Fruit fly (Drosophila melanogaster) whole organism, embryonic: ENCODE measurements around the gene gig.

Source experiments
- Abd-B ChIP-seq: fragments of 200-800 bp; sonication (Bioruptor generic); optimal IDR thresholded peaks from 2 replicates; lab custom pipeline; 2018; ENCODE audit warnings: missing biosample characterization, mild to moderate bottlenecking, missing genetic modification characterization, moderate library complexity
- Adf1 ChIP-seq: fragments of 200-800 bp; sonication (Bioruptor generic); IDR thresholded peaks from 2 replicates; pipeline ENCODE4 v1.3.6; 2022; ENCODE audit warnings: missing biosample characterization, missing genetic modification characterization
- Bdp1 ChIP-seq: fragments of 200-800 bp; sonication (Bioruptor generic); optimal IDR thresholded peaks from 3 replicates; lab custom pipeline; 2016; ENCODE audit warnings: missing biosample characterization, missing genetic modification characterization
- CG10565 ChIP-seq: fragments of 200-800 bp; sonication (Bioruptor generic); optimal IDR thresholded peaks from 3 replicates; lab custom pipeline; 2016; ENCODE audit warnings: missing biosample characterization, mild to moderate bottlenecking, missing genetic modification characterization
- CG12071 ChIP-seq: fragments of 200-800 bp; sonication (Bioruptor generic); optimal IDR thresholded peaks from 3 replicates; lab custom pipeline; 2018; ENCODE audit warnings: missing biosample characterization, mild to moderate bottlenecking, missing genetic modification characterization
- CG13287 ChIP-seq: fragments of 200-800 bp; sonication (Bioruptor generic); IDR thresholded peaks from 2 replicates; pipeline ENCODE4 v1.3.6; 2022; ENCODE audit warnings: missing biosample characterization, missing genetic modification characterization; ENCODE audit not compliant: partially characterized antibody
- CG13296 ChIP-seq: fragments of 200-800 bp; sonication (Bioruptor generic); optimal IDR thresholded peaks from 3 replicates; lab custom pipeline; 2018; ENCODE audit warnings: missing biosample characterization, mild to moderate bottlenecking, missing genetic modification characterization
- CG13775 ChIP-seq: fragments of 200-800 bp; sonication (Bioruptor generic); optimal IDR thresholded peaks from 3 replicates; lab custom pipeline; 2017; ENCODE audit warnings: missing biosample characterization, mild to moderate bottlenecking, missing genetic modification characterization
- CG13894 ChIP-seq: fragments of 200-800 bp; sonication (Bioruptor generic); optimal IDR thresholded peaks from 3 replicates; lab custom pipeline; 2018; ENCODE audit warnings: missing biosample characterization, mild to moderate bottlenecking, missing genetic modification characterization, moderate library complexity
- CG1603 ChIP-seq: fragments of 200-800 bp; sonication (Bioruptor generic); optimal IDR thresholded peaks from 2 replicates; lab custom pipeline; 2019; ENCODE audit warnings: missing biosample characterization, mild to moderate bottlenecking, missing genetic modification characterization, moderate library complexity
- CG16863 ChIP-seq: fragments of 200-800 bp; sonication (Bioruptor generic); optimal IDR thresholded peaks from 3 replicates; lab custom pipeline; 2016; ENCODE audit warnings: missing biosample characterization, missing genetic modification characterization
- CG18619 ChIP-seq: fragments of 200-800 bp; sonication (Bioruptor generic); optimal IDR thresholded peaks from 3 replicates; lab custom pipeline; 2017; ENCODE audit warnings: missing biosample characterization, mild to moderate bottlenecking, missing genetic modification characterization
- CG2116 ChIP-seq: fragments of 200-800 bp; sonication (Bioruptor generic); optimal IDR thresholded peaks from 3 replicates; lab custom pipeline; 2018; ENCODE audit warnings: missing biosample characterization, mild to moderate bottlenecking, missing genetic modification characterization
- CG34376 ChIP-seq: fragments of 200-800 bp; sonication (Bioruptor generic); optimal IDR thresholded peaks from 2 replicates; lab custom pipeline; 2018; ENCODE audit warnings: missing biosample characterization, mild to moderate bottlenecking, missing genetic modification characterization
- CG34422 ChIP-seq: fragments of 200-800 bp; sonication (Bioruptor generic); IDR thresholded peaks from 3 replicates; pipeline ENCODE4 v1.3.6; 2022; ENCODE audit warnings: missing biosample characterization, missing genetic modification characterization
- CG3847 ChIP-seq: fragments of 200-800 bp; sonication (Bioruptor generic); IDR thresholded peaks from 2 replicates; pipeline ENCODE4 v1.3.6; 2022; ENCODE audit warnings: missing biosample characterization, missing genetic modification characterization
- CG42726 ChIP-seq: fragments of 200-800 bp; sonication (Bioruptor generic); IDR thresholded peaks from 2 replicates; pipeline ENCODE4 v1.3.6; 2022; ENCODE audit warnings: missing biosample characterization, missing genetic modification characterization; ENCODE audit not compliant: partially characterized antibody
- CG6175 ChIP-seq: fragments of 200-800 bp; sonication (Bioruptor generic); IDR thresholded peaks from 3 replicates; pipeline ENCODE4 v1.3.6; 2022; ENCODE audit warnings: missing biosample characterization, missing genetic modification characterization
- CG6791 ChIP-seq: fragments of 200-800 bp; sonication (Bioruptor generic); IDR thresholded peaks from 3 replicates; pipeline ENCODE4 v1.3.6; 2022; ENCODE audit warnings: missing biosample characterization, missing genetic modification characterization; ENCODE audit not compliant: partially characterized antibody
- CG6854 ChIP-seq: fragments of 200-800 bp; sonication (Bioruptor generic); optimal IDR thresholded peaks from 3 replicates; lab custom pipeline; 2017; ENCODE audit warnings: missing biosample characterization, mild to moderate bottlenecking, missing genetic modification characterization
- CG8290 ChIP-seq, 3 experiments: fragments of 200-800 bp; sonication (Bioruptor generic); optimal IDR thresholded peaks; 2 replicates each; lab custom pipeline; 2016 to 2019; ENCODE audit warnings: missing biosample characterization in 3 of 3, missing genetic modification characterization in 3 of 3, mild to moderate bottlenecking in 2 of 3, moderate library complexity in 1 of 3
- CG8944 ChIP-seq: fragments of 200-800 bp; sonication (Bioruptor generic); optimal IDR thresholded peaks from 3 replicates; lab custom pipeline; 2016; ENCODE audit warnings: missing biosample characterization, missing genetic modification characterization
- CTCF ChIP-seq: fragments of 200-800 bp; sonication (Bioruptor generic); optimal IDR thresholded peaks from 2 replicates; lab custom pipeline; 2017; ENCODE audit warnings: missing biosample characterization, mild to moderate bottlenecking, missing genetic modification characterization, moderate library complexity
- CkIIα-i1 ChIP-seq: fragments of 200-800 bp; sonication (Bioruptor generic); IDR thresholded peaks from 2 replicates; pipeline ENCODE4 v1.3.6; 2022; ENCODE audit warnings: missing biosample characterization, missing genetic modification characterization
- Dad ChIP-seq: fragments of 200-800 bp; sonication (Bioruptor generic); optimal IDR thresholded peaks from 3 replicates; lab custom pipeline; 2016; ENCODE audit warnings: missing biosample characterization, missing genetic modification characterization
- Dip2 ChIP-seq: fragments of 200-800 bp; sonication (Bioruptor generic); IDR thresholded peaks from 2 replicates; pipeline ENCODE4 v1.3.6; 2022; ENCODE audit warnings: missing biosample characterization, missing genetic modification characterization
- Fer1 ChIP-seq: fragments of 200-800 bp; sonication (Bioruptor generic); optimal IDR thresholded peaks from 2 replicates; lab custom pipeline; 2017; ENCODE audit warnings: missing biosample characterization, mild to moderate bottlenecking, missing genetic modification characterization
- GATAe ChIP-seq: fragments of 200-800 bp; sonication (Bioruptor generic); conservative IDR thresholded peaks from 2 replicates; pipeline ENCODE4 v1.3.6; 2022; ENCODE audit warnings: missing biosample characterization, missing genetic modification characterization
- Hmr ChIP-seq: fragments of 200-800 bp; sonication (Bioruptor generic); optimal IDR thresholded peaks from 3 replicates; lab custom pipeline; 2017; ENCODE audit warnings: mild to moderate bottlenecking, missing biosample characterization, missing genetic modification reagents, missing genetic modification characterization
- Hsf ChIP-seq: fragments of 200-800 bp; sonication (Bioruptor generic); optimal IDR thresholded peaks from 3 replicates; lab custom pipeline; 2016; ENCODE audit warnings: missing biosample characterization, missing genetic modification characterization
- Lpt ChIP-seq: fragments of >200 bp; optimal IDR thresholded peaks from 2 replicates; lab custom pipeline; 2018; ENCODE audit warnings: missing biosample characterization, missing genetic modification characterization
- NFAT ChIP-seq: fragments of 200-800 bp; sonication (Bioruptor generic); IDR thresholded peaks from 2 replicates; pipeline ENCODE4 v1.3.6; 2022; ENCODE audit warnings: missing biosample characterization, missing genetic modification characterization
- Nf-YA ChIP-seq: fragments of 200-800 bp; sonication (Bioruptor generic); IDR thresholded peaks from 2 replicates; pipeline ENCODE4 v1.3.6; 2022; ENCODE audit warnings: missing biosample characterization, missing genetic modification characterization
- Nf-YC ChIP-seq: fragments of 200-800 bp; optimal IDR thresholded peaks from 3 replicates; lab custom pipeline; 2019; ENCODE audit warnings: missing biosample characterization, mild to moderate bottlenecking, missing genetic modification characterization, moderate library complexity
- Oli ChIP-seq: fragments of 200-800 bp; sonication (Bioruptor generic); optimal IDR thresholded peaks from 2 replicates; lab custom pipeline; 2018; ENCODE audit warnings: missing biosample characterization, mild to moderate bottlenecking, missing genetic modification characterization, moderate library complexity
- Tbp ChIP-seq: fragments of >200 bp; optimal IDR thresholded peaks from 2 replicates; lab custom pipeline; 2018; ENCODE audit warnings: missing biosample characterization, missing genetic modification characterization
- abd-A ChIP-seq: fragments of 200-800 bp; sonication (Bioruptor generic); optimal IDR thresholded peaks from 3 replicates; lab custom pipeline; 2019; ENCODE audit warnings: missing biosample characterization, mild to moderate bottlenecking, missing genetic modification characterization, moderate library complexity
- ac ChIP-seq: fragments of 200-800 bp; sonication (Bioruptor generic); optimal IDR thresholded peaks from 3 replicates; lab custom pipeline; 2017; ENCODE audit warnings: missing biosample characterization, mild to moderate bottlenecking, missing genetic modification characterization
- cwo ChIP-seq: fragments of 200-800 bp; sonication (Bioruptor generic); optimal IDR thresholded peaks from 3 replicates; lab custom pipeline; 2017; ENCODE audit warnings: missing biosample characterization, missing genetic modification characterization, mild to moderate bottlenecking, moderate library complexity, missing genetic modification reagents
- lab ChIP-seq: fragments of 200-800 bp; sonication (Bioruptor generic); optimal IDR thresholded peaks from 3 replicates; lab custom pipeline; 2017; ENCODE audit warnings: missing biosample characterization, missing genetic modification characterization, mild to moderate bottlenecking, moderate library complexity, missing genetic modification reagents
- luna ChIP-seq: fragments of 200-800 bp; sonication (Bioruptor generic); optimal IDR thresholded peaks from 2 replicates; lab custom pipeline; 2016; ENCODE audit warnings: missing biosample characterization, missing genetic modification characterization
- phol ChIP-seq: fragments of 200-800 bp; sonication (Bioruptor generic); optimal IDR thresholded peaks from 3 replicates; lab custom pipeline; 2018; ENCODE audit warnings: missing biosample characterization, mild to moderate bottlenecking, missing genetic modification characterization, moderate library complexity
- pros ChIP-seq: fragments of 200-800 bp; sonication (Bioruptor generic); optimal IDR thresholded peaks from 3 replicates; lab custom pipeline; 2019; ENCODE audit warnings: missing biosample characterization, mild to moderate bottlenecking, missing genetic modification characterization, moderate library complexity
- psq ChIP-seq: fragments of 200-800 bp; sonication (Bioruptor generic); optimal IDR thresholded peaks from 2 replicates; lab custom pipeline; 2017; ENCODE audit warnings: missing biosample characterization, missing genetic modification characterization
- so ChIP-seq: fragments of 200-800 bp; sonication (Bioruptor generic); IDR thresholded peaks from 3 replicates; pipeline ENCODE4 v1.3.6; 2022; ENCODE audit warnings: missing biosample characterization, missing genetic modification characterization
- sob ChIP-seq: fragments of 200-800 bp; sonication (Bioruptor generic); IDR thresholded peaks from 2 replicates; pipeline ENCODE4 v1.3.6; 2022; ENCODE audit warnings: missing biosample characterization, missing genetic modification characterization
- tx ChIP-seq: fragments of 200-800 bp; sonication (Bioruptor generic); optimal IDR thresholded peaks from 2 replicates; lab custom pipeline; 2016; ENCODE audit warnings: missing biosample characterization, missing genetic modification characterization
- vnd ChIP-seq: fragments of 200-800 bp; sonication (Bioruptor generic); IDR thresholded peaks from 3 replicates; pipeline ENCODE4 v1.3.6; 2022; ENCODE audit warnings: missing biosample characterization, missing genetic modification characterization; ENCODE audit not compliant: partially characterized antibody

The gig gene

DNA sequence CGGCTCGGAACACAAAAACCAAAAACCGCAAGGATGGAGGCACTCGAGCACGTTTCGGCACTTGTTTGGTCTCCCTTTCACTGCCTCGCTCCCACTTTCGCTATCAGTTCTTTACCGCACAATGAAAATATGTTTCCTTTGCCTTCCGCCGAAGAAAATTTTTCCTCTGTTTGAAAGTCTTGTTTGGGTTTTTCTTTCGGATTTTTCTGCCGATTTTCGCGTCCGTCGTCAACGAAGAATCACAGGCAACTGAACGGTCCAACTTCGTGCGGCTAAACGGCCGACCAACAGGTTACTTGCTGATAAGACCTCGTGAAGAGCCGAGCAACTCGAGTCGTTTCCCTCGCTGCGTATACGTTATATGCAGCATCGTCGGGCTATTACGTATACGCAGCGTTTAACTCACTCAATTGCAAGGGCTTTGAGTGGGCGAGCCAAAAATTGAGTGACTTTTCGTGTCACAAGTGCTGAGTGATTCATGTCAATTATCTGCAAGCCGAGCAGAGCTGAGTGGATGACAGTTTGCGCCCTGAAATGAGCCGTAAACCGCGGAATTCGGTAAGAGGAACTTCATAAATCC, 40.1 kb upstream of the gig start, which contains the start of gene sNPF-R (continued):
- no peak for TF ChIP-seq NFAT (GFP tag; lab: Robert Waterston, UW)
- TF ChIP-seq CG6854 (GFP tag; lab: Kevin White, UChicago): no peak
- no peak for TF ChIP-seq Bdp1 (GFP tag; lab: Kevin White, UChicago)
- TF ChIP-seq CG13287 (GFP tag; lab: Robert Waterston, UW): peak; percentile 23; the same call in 1 of the 2 replicates
- TF ChIP-seq CG12071 (GFP tag; lab: Kevin White, UChicago): peak; percentile 35
- no peak for TF ChIP-seq Hsf (GFP tag; lab: Kevin White, UChicago)
- TF ChIP-seq lab: peak; percentile 53
- TF ChIP-seq sob: 0 out of 2 replicates have a peak, but pooled peaks have one; percentile 8
- no peak for TF ChIP-seq CG2116 (GFP tag; lab: Kevin White, UChicago)
- TF ChIP-seq cwo (GFP tag; lab: Kevin White, UChicago): peak; percentile 18
- no peak for TF ChIP-seq pros (GFP tag; lab: Kevin White, UChicago)
- TF ChIP-seq CG10565 (GFP tag; lab: Kevin White, UChicago): no peak
- TF ChIP-seq Fer1 (GFP tag; lab: Kevin White, UChicago): peak; percentile 32
- TF ChIP-seq Nf-YC (tag; lab: Kevin White, UChicago): peak; percentile 77
- no peak for TF ChIP-seq luna (GFP tag; lab: Kevin White, UChicago)
- TF ChIP-seq abd-A (tag; lab: Kevin White, UChicago): peak; percentile 85
- peak; percentile 16 for TF ChIP-seq CG34376 (GFP tag; lab: Kevin White, UChicago)
- 0 out of 2 replicates have a peak, but pooled peaks have one; percentile 29 for TF ChIP-seq GATAe (GFP tag; lab: Robert Waterston, UW)
- no peak for TF ChIP-seq CG13775 (GFP tag; lab: Kevin White, UChicago)

DNA sequence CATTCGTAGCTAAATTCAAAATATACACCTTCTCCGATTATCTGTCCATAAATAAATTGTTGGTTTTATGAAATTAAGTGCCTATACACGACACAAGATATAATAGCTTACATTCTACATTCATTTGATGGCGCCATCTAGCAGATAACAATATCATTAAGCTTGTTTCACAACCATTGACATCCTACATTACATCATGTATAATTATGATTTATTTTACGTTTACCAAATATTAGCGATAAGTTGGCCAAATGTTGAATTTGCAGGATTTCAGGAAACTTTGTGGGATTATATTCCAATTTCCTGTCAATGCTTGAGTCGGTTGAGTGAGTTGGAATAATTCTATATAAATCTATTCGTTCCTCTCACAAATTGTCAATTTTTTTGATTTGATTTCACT, 31.7 kb upstream of the gig start:
- TF ChIP-seq Dip2 (GFP tag; lab: Robert Waterston, UW) (peak; percentile 95), CG1603 (peak; percentile 43), Adf1 (GFP tag; lab: Robert Waterston, UW) (peak; percentile 8; the same call in 1 of the 2 replicates), Bdp1 (GFP tag; lab: Kevin White, UChicago) (no peak), CG16863 (GFP tag; lab: Kevin White, UChicago) (no peak), Hmr (GFP tag; lab: Kevin White, UChicago) (peak; percentile 24), vnd (GFP tag; lab: Robert Waterston, UW) (0 out of 3 replicates have a peak, but pooled peaks have one; percentile 45), Abd-B (GFP tag; lab: Kevin White, UChicago) (peak; percentile 77), Tbp (GFP tag; lab: Kevin White, UChicago) (no peak), luna (GFP tag; lab: Kevin White, UChicago) (peak; percentile 48), Oli (tag; lab: Kevin White, UChicago) (no peak), CG34422 (peak; percentile 34; the same call in 1 of the 3 replicates), CTCF (GFP tag; lab: Kevin White, UChicago) (peak; percentile 94), ac (GFP tag; lab: Kevin White, UChicago) (no peak), CG18619 (no peak), CkIIα-i1 (GFP tag; lab: Robert Waterston, UW) (no peak), Hsf (GFP tag; lab: Kevin White, UChicago) (peak; percentile 25), Nf-YA (GFP tag; lab: Robert Waterston, UW) (no peak), CG6791 (GFP tag; lab: Robert Waterston, UW) (peak; percentile 21; the same call in 1 of the 3 replicates), CG13296 (no peak), CG42726 (GFP tag; lab: Robert Waterston, UW) (peak; percentile 91), phol (tag; lab: Kevin White, UChicago) (no peak), CG13894 (tag; lab: Kevin White, UChicago) (peak; percentile 56), Lpt (GFP tag; lab: Kevin White, UChicago) (no peak), so (GFP tag; lab: Robert Waterston, UW) (no peak), CG8944 (no peak), CG8290 (GFP tag; optimal IDR thresholded peaks at IDR 0.05; lab: Kevin White, UChicago) (no peak), CG8290 (tag; optimal IDR thresholded peaks at IDR 0.05; lab: Kevin White, UChicago) (peak in 1 of 2 experiments; percentile 56), CG3847 (GFP tag; lab: Robert Waterston, UW) (peak; percentile 40), Dad (GFP tag; lab: Kevin White, UChicago) (no peak), tx (GFP tag; lab: Kevin White, UChicago) (no peak), psq (GFP tag; lab: Kevin White, UChicago) (no peak), CG6175 (no peak)
